Worm (Caenorhabditis elegans) whole organism, young adult: ENCODE data around the gene gsy-1.

Experiments
- F39B2.1 ChIP-seq: fragments of 200-800 bp; sonication (Bioruptor generic); IDR thresholded peaks from 2 replicates; pipeline ENCODE4 v1.3.6; 2022; ENCODE audit warnings: missing genetic modification reagents, missing genetic modification characterization, missing compliant biosample characterization
- ccch-3 ChIP-seq: fragments of 200-800 bp; sonication (Bioruptor generic); optimal IDR thresholded peaks from 2 replicates; lab custom pipeline; 2018; ENCODE audit warnings: mild to moderate bottlenecking, missing genetic modification characterization, missing compliant biosample characterization
- hmg-1.2 ChIP-seq: fragments of 200-800 bp; sonication (Bioruptor generic); IDR thresholded peaks from 2 replicates; pipeline ENCODE4 v1.3.6; 2022; ENCODE audit warnings: missing genetic modification reagents, missing genetic modification characterization, missing compliant biosample characterization
- lsl-1 ChIP-seq: fragments of 200-800 bp; sonication (Bioruptor generic); optimal IDR thresholded peaks from 2 replicates; lab custom pipeline; 2018; ENCODE audit warnings: mild to moderate bottlenecking, missing genetic modification characterization, moderate library complexity, missing compliant biosample characterization
- madf-10 ChIP-seq: sonication (generic microtip); optimal IDR thresholded peaks from 2 replicates; lab custom pipeline; 2016; ENCODE audit warnings: mild to moderate bottlenecking, missing genetic modification characterization, missing compliant biosample characterization
- mel-28 ChIP-seq: sonication (generic microtip); optimal IDR thresholded peaks from 2 replicates; lab custom pipeline; 2016; ENCODE audit warnings: borderline replicate concordance, mild to moderate bottlenecking, missing genetic modification characterization, missing compliant biosample characterization
- nhr-80 ChIP-seq: sonication (generic microtip); optimal IDR thresholded peaks from 2 replicates; lab custom pipeline; 2016; ENCODE audit warnings: missing genetic modification characterization, missing compliant biosample characterization
- repo-1 ChIP-seq: sonication (generic microtip); optimal IDR thresholded peaks from 2 replicates; lab custom pipeline; 2017; ENCODE audit warnings: mild to moderate bottlenecking, missing genetic modification characterization, missing compliant biosample characterization
- unc-62 ChIP-seq: fragments of 150-350 bp; optimal IDR thresholded peaks from 2 replicates; lab custom pipeline; 2014; ENCODE audit warnings: missing biosample characterization, missing genetic modification reagents, missing genetic modification characterization
- ztf-22 ChIP-seq: fragments of 200-800 bp; sonication (Bioruptor generic); optimal IDR thresholded peaks from 2 replicates; lab custom pipeline; 2018; ENCODE audit warnings: mild to moderate bottlenecking, missing genetic modification characterization, moderate library complexity, missing compliant biosample characterization

DNA sequence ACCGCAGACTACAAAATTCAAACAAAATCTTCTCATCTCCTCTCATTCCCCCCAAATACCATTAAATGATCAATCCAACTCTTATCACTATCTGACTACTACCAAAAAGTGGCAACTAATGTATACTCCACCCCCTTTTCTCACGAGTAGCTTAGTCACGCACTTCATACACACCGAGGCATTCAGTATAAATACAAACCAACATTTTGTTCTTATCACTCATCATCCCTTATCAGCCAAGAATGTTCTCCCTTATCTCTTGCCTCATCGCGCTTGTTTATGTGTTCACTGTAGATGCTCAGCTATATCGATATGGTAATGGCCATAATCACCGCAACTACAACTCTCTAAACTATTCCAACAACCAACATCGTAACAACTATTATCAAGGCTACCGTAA is 54.5 kb downstream of the gsy-1 start, which contains the start of gene Y46G5A.36:
- TF ChIP-seq mel-28 (tag; lab: Kevin White, UChicago) (no peak), unc-62 (GFP tag; lab: Kevin White, UChicago) (no peak), nhr-80 (tag; lab: Kevin White, UChicago) (peak; percentile 41), madf-10 (no peak), repo-1 (tag; lab: Kevin White, UChicago) (no peak), hmg-1.2 (GFP tag; lab: Robert Waterston, UW) (no peak), lsl-1 (GFP tag; lab: Kevin White, UChicago) (no peak), ccch-3 (no peak), F39B2.1 (GFP tag; lab: Robert Waterston, UW) (no peak), ztf-22 (GFP tag; lab: Kevin White, UChicago) (no peak)
